Worm (Caenorhabditis elegans) whole organism, early embryonic: ENCODE data around the gene mbk-2.

ENCODE experiments used
- B0310.2 ChIP-seq: sonication (generic microtip); optimal IDR thresholded peaks from 2 replicates; lab custom pipeline; 2016; ENCODE audit warnings: mild to moderate bottlenecking, missing genetic modification characterization, missing compliant biosample characterization
- aly-1 ChIP-seq: sonication (generic microtip); optimal IDR thresholded peaks from 2 replicates; lab custom pipeline; 2016; ENCODE audit warnings: missing genetic modification characterization, missing compliant biosample characterization
- ceh-13 ChIP-seq: fragments of 200-800 bp; sonication (Bioruptor generic); optimal IDR thresholded peaks from 2 replicates; lab custom pipeline; 2018; ENCODE audit warnings: mild to moderate bottlenecking, missing genetic modification characterization, missing compliant biosample characterization
- ets-7 ChIP-seq: sonication (generic microtip); optimal IDR thresholded peaks from 2 replicates; lab custom pipeline; 2016; ENCODE audit warnings: missing genotype, missing genetic modification characterization, missing compliant biosample characterization
- flt-1 ChIP-seq: fragments of 200-800 bp; sonication (Bioruptor generic); IDR thresholded peaks from 2 replicates; pipeline ENCODE4 v1.3.6; 2022; ENCODE audit warnings: missing genetic modification characterization, missing compliant biosample characterization
- tra-4 ChIP-seq: sonication (generic microtip); optimal IDR thresholded peaks from 2 replicates; lab custom pipeline; 2017; ENCODE audit warnings: missing genetic modification characterization, missing compliant biosample characterization

ce11 chrIV:12960136-12960535 is 48.8 kb upstream of the mbk-2 start, which contains the start of gene F55G11.7:
- TF ChIP-seq ceh-13 (GFP tag; lab: Kevin White, UChicago) = no peak
- TF ChIP-seq ets-7 (tag; lab: Kevin White, UChicago) = no peak
- no peak for TF ChIP-seq flt-1 (GFP tag; lab: Robert Waterston, UW)
- TF ChIP-seq aly-1 (tag; lab: Kevin White, UChicago) = no peak
- no peak for TF ChIP-seq B0310.2 (tag; lab: Kevin White, UChicago)
- no peak for TF ChIP-seq tra-4 (tag; lab: Kevin White, UChicago)
